Fruit fly (Drosophila melanogaster) whole organism, embryonic: ENCODE data around the gene Mo25.

Source experiments
- Ada2b ChIP-seq: fragments of 200-800 bp; sonication (Bioruptor generic); IDR thresholded peaks from 2 replicates; pipeline ENCODE4 v1.3.6; 2022; ENCODE audit warnings: missing biosample characterization, missing genetic modification characterization
- Bgb ChIP-seq: fragments of 200-800 bp; sonication (Bioruptor generic); IDR thresholded peaks from 2 replicates; pipeline ENCODE4 v1.3.6; 2022; ENCODE audit warnings: missing biosample characterization, missing genetic modification characterization; ENCODE audit not compliant: partially characterized antibody
- CG11247 ChIP-seq: fragments of 200-800 bp; sonication (Bioruptor generic); IDR thresholded peaks from 2 replicates; pipeline ENCODE4 v1.3.6; 2022; ENCODE audit warnings: missing biosample characterization, missing genetic modification characterization
- CG14667 ChIP-seq: fragments of 200-800 bp; sonication (Bioruptor generic); IDR thresholded peaks from 2 replicates; pipeline ENCODE4 v1.3.6; 2022; ENCODE audit warnings: missing biosample characterization, missing genetic modification characterization
- CG16863 ChIP-seq: fragments of 200-800 bp; sonication (Bioruptor generic); optimal IDR thresholded peaks from 3 replicates; lab custom pipeline; 2016; ENCODE audit warnings: missing biosample characterization, missing genetic modification characterization
- CG17829 ChIP-seq: fragments of 200-800 bp; optimal IDR thresholded peaks from 2 replicates; lab custom pipeline; 2019; ENCODE audit warnings: missing biosample characterization, mild to moderate bottlenecking, missing genetic modification characterization, moderate library complexity
- CG3407 ChIP-seq: fragments of 200-800 bp; sonication (Bioruptor generic); optimal IDR thresholded peaks from 2 replicates; lab custom pipeline; 2018; ENCODE audit warnings: missing biosample characterization, mild to moderate bottlenecking, missing genetic modification characterization
- CG42726 ChIP-seq: fragments of 200-800 bp; sonication (Bioruptor generic); IDR thresholded peaks from 2 replicates; pipeline ENCODE4 v1.3.6; 2022; ENCODE audit warnings: missing biosample characterization, missing genetic modification characterization; ENCODE audit not compliant: partially characterized antibody
- CG4404 ChIP-seq: fragments of 200-800 bp; sonication (Bioruptor generic); IDR thresholded peaks from 2 replicates; pipeline ENCODE4 v1.3.6; 2022; ENCODE audit warnings: missing biosample characterization, missing genetic modification characterization
- CG6654 ChIP-seq: fragments of 200-800 bp; sonication (Bioruptor generic); optimal IDR thresholded peaks from 2 replicates; lab custom pipeline; 2017; ENCODE audit warnings: missing biosample characterization, mild to moderate bottlenecking, missing genetic modification characterization
- CG7745 ChIP-seq: fragments of 200-800 bp; sonication (Bioruptor generic); optimal IDR thresholded peaks from 2 replicates; lab custom pipeline; 2018; ENCODE audit warnings: missing biosample characterization, mild to moderate bottlenecking, missing genetic modification characterization, moderate library complexity
- CG8281 ChIP-seq: fragments of 200-800 bp; sonication (Bioruptor generic); optimal IDR thresholded peaks from 2 replicates; lab custom pipeline; 2018; ENCODE audit warnings: missing biosample characterization, mild to moderate bottlenecking, missing genetic modification characterization, moderate library complexity
- CG8359 ChIP-seq: fragments of 200-800 bp; sonication (Bioruptor generic); optimal IDR thresholded peaks from 2 replicates; lab custom pipeline; 2017; ENCODE audit warnings: missing biosample characterization, mild to moderate bottlenecking, missing genetic modification characterization, borderline replicate concordance
- CG9215 ChIP-seq: fragments of 200-800 bp; sonication (Bioruptor generic); IDR thresholded peaks from 2 replicates; pipeline ENCODE4 v1.3.6; 2022; ENCODE audit warnings: missing biosample characterization, missing genetic modification characterization
- CrebB ChIP-seq: fragments of 200-800 bp; sonication (Bioruptor generic); optimal IDR thresholded peaks from 3 replicates; lab custom pipeline; 2018; ENCODE audit warnings: missing biosample characterization, mild to moderate bottlenecking, missing genetic modification characterization
- D19B ChIP-seq: fragments of 200-800 bp; sonication (Bioruptor generic); optimal IDR thresholded peaks from 2 replicates; lab custom pipeline; 2017; ENCODE audit warnings: missing biosample characterization, mild to moderate bottlenecking, missing genetic modification characterization
- Deaf1 ChIP-seq: fragments of 200-800 bp; optimal IDR thresholded peaks from 3 replicates; lab custom pipeline; 2019; ENCODE audit warnings: missing biosample characterization, mild to moderate bottlenecking, missing genetic modification characterization, moderate library complexity
- Dll ChIP-seq: fragments of 200-800 bp; sonication (Bioruptor generic); IDR thresholded peaks from 4 replicates; pipeline ENCODE4 v1.3.6; 2022; ENCODE audit warnings: missing biosample characterization, missing genetic modification characterization; ENCODE audit not compliant: partially characterized antibody
- E2f1 ChIP-seq: fragments of 200-800 bp; sonication (Bioruptor generic); IDR thresholded peaks from 2 replicates; pipeline ENCODE4 v1.3.6; 2022; ENCODE audit warnings: missing biosample characterization, missing genetic modification characterization
- E2f2 ChIP-seq: fragments of 200-800 bp; sonication (Bioruptor generic); IDR thresholded peaks from 2 replicates; pipeline ENCODE4 v1.3.6; 2022; ENCODE audit warnings: missing biosample characterization, missing genetic modification characterization
- ERR ChIP-seq: fragments of 200-800 bp; sonication (Bioruptor generic); optimal IDR thresholded peaks from 2 replicates; lab custom pipeline; 2016; ENCODE audit warnings: missing biosample characterization, missing genetic modification characterization
- Fer1 ChIP-seq: fragments of 200-800 bp; sonication (Bioruptor generic); optimal IDR thresholded peaks from 2 replicates; lab custom pipeline; 2017; ENCODE audit warnings: missing biosample characterization, mild to moderate bottlenecking, missing genetic modification characterization
- HLH4C ChIP-seq: fragments of 200-800 bp; sonication (Bioruptor generic); IDR thresholded peaks from 3 replicates; pipeline ENCODE4 v1.3.6; 2022; ENCODE audit warnings: missing biosample characterization, missing genetic modification characterization; ENCODE audit not compliant: partially characterized antibody
- Hr39 ChIP-seq: fragments of >200 bp; optimal IDR thresholded peaks from 2 replicates; lab custom pipeline; 2017
- Hr51 ChIP-seq, 2 experiments: fragments of 200-800 bp; sonication (Bioruptor generic); optimal IDR thresholded peaks; 2 replicates in 1 of 2; 3 replicates in 1 of 2; lab custom pipeline; 2016 to 2018; ENCODE audit warnings: missing biosample characterization in 2 of 2, missing genetic modification characterization in 2 of 2, mild to moderate bottlenecking in 1 of 2, moderate library complexity in 1 of 2
- Med ChIP-seq: fragments of 200-800 bp; sonication (Bioruptor generic); peaks from one replicate; lab custom pipeline; 2016; ENCODE audit warnings: missing biosample characterization, missing genetic modification characterization, mild to moderate bottlenecking, inconsistent platforms, moderate library complexity
- Neu2 ChIP-seq: fragments of 200-800 bp; sonication (Bioruptor generic); optimal IDR thresholded peaks from 3 replicates; lab custom pipeline; 2016; ENCODE audit warnings: missing biosample characterization, missing genetic modification characterization, borderline replicate concordance
- TFAM ChIP-seq: fragments of 200-800 bp; sonication (Bioruptor generic); optimal IDR thresholded peaks from 2 replicates; lab custom pipeline; 2017; ENCODE audit warnings: missing biosample characterization, missing genetic modification characterization, inconsistent platforms
- ac ChIP-seq: fragments of 200-800 bp; sonication (Bioruptor generic); optimal IDR thresholded peaks from 3 replicates; lab custom pipeline; 2017; ENCODE audit warnings: missing biosample characterization, mild to moderate bottlenecking, missing genetic modification characterization
- bigmax ChIP-seq: fragments of 200-800 bp; sonication (Bioruptor generic); optimal IDR thresholded peaks from 2 replicates; lab custom pipeline; 2018; ENCODE audit warnings: missing biosample characterization, mild to moderate bottlenecking, missing genetic modification characterization
- btn ChIP-seq: fragments of 200-800 bp; sonication (Bioruptor generic); optimal IDR thresholded peaks from 2 replicates; lab custom pipeline; 2016; ENCODE audit warnings: missing biosample characterization, missing genetic modification characterization
- cato ChIP-seq: fragments of 200-800 bp; sonication (Bioruptor generic); optimal IDR thresholded peaks from 2 replicates; lab custom pipeline; 2016; ENCODE audit warnings: missing biosample characterization, missing genetic modification characterization, borderline replicate concordance
- cg ChIP-seq: fragments of 200-800 bp; sonication (Bioruptor generic); optimal IDR thresholded peaks from 3 replicates; lab custom pipeline; 2019; ENCODE audit warnings: missing biosample characterization, mild to moderate bottlenecking, missing genetic modification characterization, moderate library complexity
- crol ChIP-seq: fragments of 200-800 bp; sonication (Bioruptor generic); IDR thresholded peaks from 2 replicates; pipeline ENCODE4 v1.3.6; 2022; ENCODE audit warnings: missing biosample characterization, missing genetic modification characterization
- danr ChIP-seq: fragments of 200-800 bp; sonication (Bioruptor generic); IDR thresholded peaks from 2 replicates; pipeline ENCODE4 v1.3.6; 2022; ENCODE audit warnings: missing biosample characterization, missing genetic modification characterization
- disco-r ChIP-seq: fragments of 200-800 bp; sonication (Bioruptor generic); optimal IDR thresholded peaks from 2 replicates; lab custom pipeline; 2016; ENCODE audit warnings: missing biosample characterization, missing genetic modification characterization
- dpn ChIP-seq, 2 experiments: fragments of 200-800 bp; sonication (Bioruptor generic); optimal IDR thresholded peaks; 3 replicates each; lab custom pipeline; 2016; ENCODE audit warnings: missing biosample characterization in 2 of 2, missing genetic modification characterization in 2 of 2
- dysf ChIP-seq: fragments of 200-800 bp; sonication (Bioruptor generic); IDR thresholded peaks from 3 replicates; pipeline ENCODE4 v1.3.6; 2022; ENCODE audit warnings: missing biosample characterization, missing genetic modification characterization
- fru ChIP-seq: fragments of >200 bp; optimal IDR thresholded peaks from 2 replicates; lab custom pipeline; 2017
- jing ChIP-seq: fragments of 200-800 bp; sonication (Bioruptor generic); optimal IDR thresholded peaks from 2 replicates; lab custom pipeline; 2018; ENCODE audit warnings: missing biosample characterization, mild to moderate bottlenecking, missing genetic modification characterization
- klu ChIP-seq: fragments of 200-800 bp; sonication (Bioruptor generic); IDR thresholded peaks from 2 replicates; pipeline ENCODE4 v1.3.6; 2022; ENCODE audit warnings: missing biosample characterization, missing genetic modification characterization
- nau ChIP-seq: fragments of 200-800 bp; sonication (Bioruptor generic); optimal IDR thresholded peaks from 3 replicates; lab custom pipeline; 2017; ENCODE audit warnings: missing biosample characterization, mild to moderate bottlenecking, missing genetic modification characterization, missing genetic modification reagents
- nom ChIP-seq: fragments of 200-800 bp; sonication (Bioruptor generic); optimal IDR thresholded peaks from 2 replicates; lab custom pipeline; 2017; ENCODE audit warnings: missing biosample characterization, missing genetic modification characterization, mild to moderate bottlenecking, moderate library complexity, missing genetic modification reagents
- org-1 ChIP-seq: fragments of 200-800 bp; sonication (Bioruptor generic); optimal IDR thresholded peaks from 2 replicates; lab custom pipeline; 2017; ENCODE audit warnings: missing biosample characterization, missing genetic modification characterization
- otp ChIP-seq: fragments of 200-800 bp; sonication (Bioruptor generic); IDR thresholded peaks from 3 replicates; pipeline ENCODE4, ENCODE4 v1.3.6; 2022; ENCODE audit warnings: missing biosample characterization, missing genetic modification characterization
- pb ChIP-seq: fragments of 200-800 bp; sonication (Bioruptor generic); optimal IDR thresholded peaks from 3 replicates; lab custom pipeline; 2016; ENCODE audit warnings: missing biosample characterization, missing genetic modification characterization
- ttk ChIP-seq: fragments of 200-800 bp; sonication (Bioruptor generic); IDR thresholded peaks from 2 replicates; pipeline ENCODE4 v2.1.2; 2022; ENCODE audit warnings: missing biosample characterization, missing genetic modification characterization
- tup ChIP-seq: fragments of 200-800 bp; sonication (Bioruptor generic); optimal IDR thresholded peaks from 2 replicates; lab custom pipeline; 2016; ENCODE audit warnings: missing biosample characterization, mild to moderate bottlenecking, missing genetic modification characterization, moderate library complexity
- usp ChIP-seq: fragments of >200 bp; optimal IDR thresholded peaks from 2 replicates; lab custom pipeline; 2017; ENCODE audit warnings: missing biosample characterization, missing genetic modification characterization
- vfl ChIP-seq: fragments of 200-800 bp; sonication (Bioruptor generic); optimal IDR thresholded peaks from 2 replicates; lab custom pipeline; 2016; ENCODE audit warnings: missing biosample characterization, missing genetic modification characterization
- wdn ChIP-seq: fragments of 200-800 bp; sonication (Bioruptor generic); IDR thresholded peaks from 2 replicates; pipeline ENCODE4 v1.3.6; 2022; ENCODE audit warnings: missing biosample characterization, missing genetic modification characterization
- zfh1 ChIP-seq: fragments of 200-800 bp; sonication (Bioruptor generic); IDR thresholded peaks from 3 replicates; pipeline ENCODE4 v1.3.6; 2022; ENCODE audit warnings: missing biosample characterization, missing genetic modification characterization

Gene Mo25

dm6 chr3L:16572208-16572607 is 43.1 kb downstream of the Mo25 start (continued):
- TF ChIP-seq CG7745 (tag; lab: Kevin White, UChicago) (peak; percentile 84), E2f1 (no peak), usp (GFP tag; lab: Kevin White, UChicago) (no peak), CG4404 (no peak), TFAM (GFP tag; lab: Kevin White, UChicago) (no peak), klu (GFP tag; lab: Robert Waterston, UW) (no peak), dysf (no peak; the same call in 2 of the 3 replicates), CG16863 (GFP tag; lab: Kevin White, UChicago) (no peak), Neu2 (no peak), disco-r (GFP tag; lab: Kevin White, UChicago) (no peak), ttk (GFP tag; lab: Robert Waterston, UW) (no peak), cg (GFP tag; lab: Kevin White, UChicago) (no peak), Hr51 (GFP tag; optimal IDR thresholded peaks at IDR 0.05; lab: Kevin White, UChicago) (no peak), HLH4C (no peak), otp (GFP tag; lab: Robert Waterston, UW) (no peak), Fer1 (GFP tag; lab: Kevin White, UChicago) (peak; percentile 14), Dll (no peak), Ada2b (GFP tag; lab: Robert Waterston, UW) (no peak), CG6654 (GFP tag; lab: Kevin White, UChicago) (no peak), zfh1 (no peak), bigmax (GFP tag; lab: Kevin White, UChicago) (no peak), ac (GFP tag; lab: Kevin White, UChicago) (peak; percentile 33), CG14667 (GFP tag; lab: Robert Waterston, UW) (no peak), btn (GFP tag; lab: Kevin White, UChicago) (no peak), vfl (GFP tag; lab: Kevin White, UChicago) (no peak), crol (GFP tag; lab: Robert Waterston, UW) (no peak), pb (GFP tag; lab: Kevin White, UChicago) (no peak), CG9215 (GFP tag; lab: Robert Waterston, UW) (no peak), CG8281 (tag; lab: Kevin White, UChicago) (no peak), CG42726 (GFP tag; lab: Robert Waterston, UW) (0 out of 2 replicates have a peak, but pooled peaks have one; percentile 10), CG8359 (GFP tag; lab: Kevin White, UChicago) (peak; percentile 99), dpn (GFP tag; optimal IDR thresholded peaks at IDR 0.05; lab: Kevin White, UChicago) (peak in 1 of 2 experiments; percentile 0), cato (GFP tag; lab: Kevin White, UChicago) (no peak), danr (GFP tag; lab: Robert Waterston, UW) (no peak), wdn (GFP tag; lab: Robert Waterston, UW) (no peak), Bgb (GFP tag; lab: Robert Waterston, UW) (peak; percentile 51; the same call in 1 of the 2 replicates), CG3407 (no peak), D19B (GFP tag; lab: Kevin White, UChicago) (no peak), CrebB (tag; lab: Kevin White, UChicago) (no peak), nau (no peak), Deaf1 (tag; lab: Kevin White, UChicago) (no peak), tup (GFP tag; lab: Kevin White, UChicago) (no peak), fru (lab: Kevin White, UChicago) (no peak), E2f2 (GFP tag; lab: Robert Waterston, UW) (peak; percentile 17; the same call in 1 of the 2 replicates), CG11247 (GFP tag; lab: Robert Waterston, UW) (no peak), CG17829 (tag; lab: Kevin White, UChicago) (no peak), ERR (GFP tag; lab: Kevin White, UChicago) (no peak), Med (GFP tag; lab: Kevin White, UChicago) (peak; percentile 70), jing (GFP tag; lab: Kevin White, UChicago) (no peak), nom (GFP tag; lab: Kevin White, UChicago) (no peak), org-1 (GFP tag; lab: Kevin White, UChicago) (no peak), Hr39 (lab: Kevin White, UChicago) (no peak)
